Fruit fly (Drosophila melanogaster): ENCODE data around the gene CG10405.

CG10405 gene

dm6 chr3R:16442937-16443336 lies 11.4 kb upstream of the CG10405 start, which contains the start of the genes Ttc1 and CG14882 (continued):
- TF ChIP-seq ci (GFP tag; IDR thresholded peaks at IDR 0.05) = peak; percentile 95
- TF ChIP-seq CG34224 (GFP tag; IDR thresholded peaks at IDR 0.05; ENCODE audit: partially characterized antibody) = peak; percentile 54; the same call in 2 of the 3 replicates
- TF ChIP-seq Sin3A (optimal IDR thresholded peaks at IDR 0.05) = no peak
- TF ChIP-seq CG15073 (GFP tag; optimal IDR thresholded peaks at IDR 0.05) = no peak
- TF ChIP-seq gce (GFP tag; IDR thresholded peaks at IDR 0.05) = peak; percentile 13; the same call in 1 of the 3 replicates
- peak in 1 of 2 experiments; percentile 57 for TF ChIP-seq crp (GFP tag; optimal IDR thresholded peaks at IDR 0.05)
- peak; percentile 84 for TF ChIP-seq mam (GFP tag; optimal IDR thresholded peaks at IDR 0.05)
- TF ChIP-seq CG3163 (GFP tag; optimal IDR thresholded peaks at IDR 0.05) = peak; percentile 64
- peak; percentile 63 for TF ChIP-seq CG2875 (GFP tag; optimal IDR thresholded peaks at IDR 0.05)
- peak; percentile 97 for TF ChIP-seq Med (GFP tag)
- peak; percentile 47; the same call in 1 of the 2 replicates for TF ChIP-seq sim (GFP tag; IDR thresholded peaks at IDR 0.05)
- peak; percentile 47 for TF ChIP-seq CG4730 (GFP tag; IDR thresholded peaks at IDR 0.05)
- TF ChIP-seq kni (GFP tag; optimal IDR thresholded peaks at IDR 0.05) = no peak
- TF ChIP-seq kah (GFP tag; optimal IDR thresholded peaks at IDR 0.05) = peak; percentile 2
- TF ChIP-seq zfh1 (GFP tag; IDR thresholded peaks at IDR 0.05) = peak; percentile 91
- no peak for TF ChIP-seq pros (GFP tag; optimal IDR thresholded peaks at IDR 0.05)
- TF ChIP-seq sqz (GFP tag; optimal IDR thresholded peaks at IDR 0.05) = no peak
- TF ChIP-seq lov (optimal IDR thresholded peaks at IDR 0.05) = no peak
- TF ChIP-seq lov (GFP tag; IDR thresholded peaks at IDR 0.05) = no peak
- peak; percentile 78 for TF ChIP-seq CG10654 (GFP tag; optimal IDR thresholded peaks at IDR 0.05)
- TF ChIP-seq MBD-R2 (GFP tag; IDR thresholded peaks at IDR 0.05) = peak; percentile 93
- TF ChIP-seq chn (GFP tag; optimal IDR thresholded peaks at IDR 0.05) = peak; percentile 88
- TF ChIP-seq CG4282 (GFP tag; optimal IDR thresholded peaks at IDR 0.05) = peak; percentile 72
- peak; percentile 43; the same call in 2 of the 3 replicates for TF ChIP-seq CG16813 (GFP tag; IDR thresholded peaks at IDR 0.05; ENCODE audit: partially characterized antibody)
- TF ChIP-seq Doc3 (GFP tag; IDR thresholded peaks at IDR 0.05; ENCODE audit: partially characterized antibody) = 0 out of 3 replicates have a peak, but pooled peaks have one; percentile 24
- TF ChIP-seq CG1647 (GFP tag; optimal IDR thresholded peaks at IDR 0.05) = peak; percentile 83
- TF ChIP-seq CG14710 (tag; optimal IDR thresholded peaks at IDR 0.05) = peak; percentile 69
- peak; percentile 81 for TF ChIP-seq CG12942 (GFP tag; optimal IDR thresholded peaks at IDR 0.05)
- peak; percentile 93 for TF ChIP-seq CG10366 (GFP tag; IDR thresholded peaks at IDR 0.05)
- peak; percentile 94 for TF ChIP-seq CG10267 (tag; optimal IDR thresholded peaks at IDR 0.05)
- peak; percentile 71; the same call in 1 of the 2 replicates for TF ChIP-seq ham (GFP tag; IDR thresholded peaks at IDR 0.05)
- no peak for TF ChIP-seq CG15479 (GFP tag; optimal IDR thresholded peaks at IDR 0.05)
- TF ChIP-seq CG7271 (tag; optimal IDR thresholded peaks at IDR 0.05) = no peak
- TF ChIP-seq CG9876 (GFP tag; optimal IDR thresholded peaks at IDR 0.05) = peak; percentile 44
- peak; percentile 76 for TF ChIP-seq gcm (GFP tag; optimal IDR thresholded peaks at IDR 0.05)
- no peak for TF ChIP-seq cad (GFP tag; optimal IDR thresholded peaks at IDR 0.05)
- no peak for TF ChIP-seq CG17912 (GFP tag; optimal IDR thresholded peaks at IDR 0.05)
- TF ChIP-seq phol (tag; optimal IDR thresholded peaks at IDR 0.05) = peak; percentile 80
- TF ChIP-seq shn (GFP tag; optimal IDR thresholded peaks at IDR 0.05) = peak; percentile 78
- TF ChIP-seq CG3726 (GFP tag; IDR thresholded peaks at IDR 0.05) = peak; percentile 68; the same call in 2 of the 3 replicates
- no peak for TF ChIP-seq CG2129 (GFP tag; IDR thresholded peaks at IDR 0.05; ENCODE audit: partially characterized antibody)
- TF ChIP-seq CG8388 (GFP tag; optimal IDR thresholded peaks at IDR 0.05) = peak; percentile 77
- peak; percentile 85 for TF ChIP-seq pum (GFP tag; optimal IDR thresholded peaks at IDR 0.05)
- TF ChIP-seq Hey (tag; optimal IDR thresholded peaks at IDR 0.05) = no peak
- peak; percentile 77; the same call in 2 of the 3 replicates for TF ChIP-seq Dbx (GFP tag; IDR thresholded peaks at IDR 0.05)
- peak; percentile 68 for TF ChIP-seq cwo (GFP tag; optimal IDR thresholded peaks at IDR 0.05)
- TF ChIP-seq Usf (GFP tag; optimal IDR thresholded peaks at IDR 0.05) = peak; percentile 43
- TF ChIP-seq Ets65A (GFP tag) = peak; percentile 94
- TF ChIP-seq CG1024 (GFP tag; IDR thresholded peaks at IDR 0.05) = peak; percentile 12; the same call in 1 of the 2 replicates
- peak; percentile 74 for TF ChIP-seq ssp (GFP tag; IDR thresholded peaks at IDR 0.05)
- TF ChIP-seq CG8281 (tag; optimal IDR thresholded peaks at IDR 0.05) = no peak
